Fruit fly (Drosophila melanogaster) whole organism, embryonic: Measurements from ENCODE around the gene Or85a.

Experiments
- Aef1 ChIP-seq: fragments of 200-800 bp; sonication (Bioruptor generic); IDR thresholded peaks from 3 replicates; pipeline ENCODE4 v1.3.6; 2022; ENCODE audit warnings: missing biosample characterization, missing genetic modification characterization
- Atf3 ChIP-seq: fragments of 200-800 bp; sonication (Bioruptor generic); optimal IDR thresholded peaks from 3 replicates; lab custom pipeline; 2016; ENCODE audit warnings: missing biosample characterization, missing genetic modification characterization
- CG10431 ChIP-seq: fragments of 200-800 bp; sonication (Bioruptor generic); optimal IDR thresholded peaks from 3 replicates; lab custom pipeline; 2018; ENCODE audit warnings: missing biosample characterization, mild to moderate bottlenecking, missing genetic modification characterization
- CG10959 ChIP-seq: fragments of 200-800 bp; sonication (Bioruptor generic); IDR thresholded peaks from 2 replicates; pipeline ENCODE4 v1.3.6; 2022; ENCODE audit warnings: missing biosample characterization, missing genetic modification characterization
- CG11398 ChIP-seq: fragments of 200-800 bp; sonication (Bioruptor generic); optimal IDR thresholded peaks from 2 replicates; lab custom pipeline; 2016; ENCODE audit warnings: missing biosample characterization, missing genetic modification characterization
- CG11695 ChIP-seq: fragments of 200-800 bp; sonication (Bioruptor generic); IDR thresholded peaks from 3 replicates; pipeline ENCODE4 v1.3.6; 2022; ENCODE audit warnings: missing biosample characterization, missing genetic modification characterization
- CG12391 ChIP-seq: fragments of 200-800 bp; sonication (Bioruptor generic); optimal IDR thresholded peaks from 3 replicates; lab custom pipeline; 2018; ENCODE audit warnings: missing biosample characterization, mild to moderate bottlenecking, missing genetic modification characterization, moderate library complexity
- CG15696 ChIP-seq: fragments of 200-800 bp; sonication (Bioruptor generic); optimal IDR thresholded peaks from 2 replicates; lab custom pipeline; 2019; ENCODE audit warnings: missing biosample characterization, mild to moderate bottlenecking, missing genetic modification characterization, moderate library complexity
- CG2120 ChIP-seq: fragments of 200-800 bp; sonication (Bioruptor generic); optimal IDR thresholded peaks from 3 replicates; lab custom pipeline; 2016; ENCODE audit warnings: missing biosample characterization, missing genetic modification characterization
- CG30020 ChIP-seq: fragments of 200-800 bp; optimal IDR thresholded peaks from 2 replicates; lab custom pipeline; 2019; ENCODE audit warnings: missing biosample characterization, mild to moderate bottlenecking, missing genetic modification characterization, moderate library complexity
- CG3281 ChIP-seq: fragments of 200-800 bp; sonication (Bioruptor generic); optimal IDR thresholded peaks from 3 replicates; lab custom pipeline; 2017; ENCODE audit warnings: missing biosample characterization, mild to moderate bottlenecking, missing genetic modification characterization
- CG4424 ChIP-seq: fragments of 200-800 bp; sonication (Bioruptor generic); optimal IDR thresholded peaks from 3 replicates; lab custom pipeline; 2016; ENCODE audit warnings: missing biosample characterization, missing genetic modification characterization
- CG4820 ChIP-seq: fragments of 200-800 bp; sonication (Bioruptor generic); optimal IDR thresholded peaks from 3 replicates; lab custom pipeline; 2016; ENCODE audit warnings: missing biosample characterization, missing genetic modification characterization
- CG5180 ChIP-seq: fragments of 200-800 bp; sonication (Bioruptor generic); optimal IDR thresholded peaks from 3 replicates; lab custom pipeline; 2017; ENCODE audit warnings: missing biosample characterization, missing genetic modification characterization, mild to moderate bottlenecking, moderate library complexity, missing genetic modification reagents
- CG6813 ChIP-seq: fragments of 200-800 bp; sonication (Bioruptor generic); optimal IDR thresholded peaks from 2 replicates; lab custom pipeline; 2017; ENCODE audit warnings: missing biosample characterization, missing genetic modification characterization, mild to moderate bottlenecking, moderate library complexity, missing genetic modification reagents
- CG9727 ChIP-seq: fragments of 200-800 bp; sonication (Bioruptor generic); optimal IDR thresholded peaks from 3 replicates; lab custom pipeline; 2017; ENCODE audit warnings: missing biosample characterization, mild to moderate bottlenecking, missing genetic modification characterization
- CHES-1-like ChIP-seq: fragments of 200-800 bp; sonication (Bioruptor generic); optimal IDR thresholded peaks from 2 replicates; lab custom pipeline; 2016; ENCODE audit warnings: missing biosample characterization, missing genetic modification characterization
- CTCF ChIP-seq: fragments of 200-800 bp; sonication (Bioruptor generic); optimal IDR thresholded peaks from 2 replicates; lab custom pipeline; 2017; ENCODE audit warnings: missing biosample characterization, mild to moderate bottlenecking, missing genetic modification characterization, moderate library complexity
- Camta ChIP-seq: fragments of 200-800 bp; sonication (Bioruptor generic); optimal IDR thresholded peaks from 2 replicates; lab custom pipeline; 2016; ENCODE audit warnings: missing biosample characterization, missing genetic modification characterization
- Dbx ChIP-seq: fragments of 200-800 bp; sonication (Bioruptor generic); IDR thresholded peaks from 3 replicates; pipeline ENCODE4 v1.3.6; 2022; ENCODE audit warnings: missing biosample characterization, missing genetic modification characterization
- Deaf1 ChIP-seq: fragments of 200-800 bp; optimal IDR thresholded peaks from 3 replicates; lab custom pipeline; 2019; ENCODE audit warnings: missing biosample characterization, mild to moderate bottlenecking, missing genetic modification characterization, moderate library complexity
- Dek ChIP-seq: fragments of 200-800 bp; sonication (Bioruptor generic); optimal IDR thresholded peaks from 3 replicates; lab custom pipeline; 2019; ENCODE audit warnings: missing biosample characterization, mild to moderate bottlenecking, missing genetic modification characterization, moderate library complexity
- Lhr ChIP-seq: fragments of 200-800 bp; sonication (Bioruptor generic); optimal IDR thresholded peaks from 3 replicates; lab custom pipeline; 2017; ENCODE audit warnings: mild to moderate bottlenecking, missing biosample characterization, missing genetic modification reagents, missing genetic modification characterization
- Meics ChIP-seq: fragments of 200-800 bp; sonication (Bioruptor generic); optimal IDR thresholded peaks from 2 replicates; lab custom pipeline; 2017; ENCODE audit warnings: missing biosample characterization, mild to moderate bottlenecking, missing genetic modification characterization
- Oaz ChIP-seq: fragments of 200-800 bp; sonication (Bioruptor generic); IDR thresholded peaks from 2 replicates; pipeline ENCODE4 v1.3.6; 2022; ENCODE audit warnings: missing biosample characterization, missing genetic modification characterization
- Opbp ChIP-seq: fragments of 200-800 bp; sonication (Bioruptor generic); IDR thresholded peaks from 3 replicates; pipeline ENCODE4 v1.3.6; 2022; ENCODE audit warnings: missing biosample characterization, missing genetic modification characterization; ENCODE audit not compliant: partially characterized antibody
- Rfx ChIP-seq: fragments of 200-800 bp; sonication (Bioruptor generic); IDR thresholded peaks from 2 replicates; pipeline ENCODE4 v1.3.6; 2022; ENCODE audit warnings: missing biosample characterization, missing genetic modification characterization
- Rx ChIP-seq: fragments of 200-800 bp; sonication (Bioruptor generic); IDR thresholded peaks from 2 replicates; pipeline ENCODE4 v1.3.6; 2022; ENCODE audit warnings: missing biosample characterization, missing genetic modification characterization
- Sry-δ ChIP-seq: fragments of 200-800 bp; sonication (Bioruptor generic); optimal IDR thresholded peaks from 2 replicates; lab custom pipeline; 2016; ENCODE audit warnings: missing biosample characterization, missing genetic modification characterization
- ac ChIP-seq: fragments of 200-800 bp; sonication (Bioruptor generic); optimal IDR thresholded peaks from 3 replicates; lab custom pipeline; 2017; ENCODE audit warnings: missing biosample characterization, mild to moderate bottlenecking, missing genetic modification characterization
- bsh ChIP-seq, 2 experiments: fragments of 200-800 bp; sonication (Bioruptor generic); optimal IDR thresholded peaks; 2 replicates each; lab custom pipeline; 2017 to 2018; ENCODE audit warnings: mild to moderate bottlenecking in 2 of 2, missing biosample characterization in 2 of 2, missing genetic modification characterization in 2 of 2, moderate library complexity in 1 of 2
- croc ChIP-seq: fragments of 200-800 bp; sonication (Bioruptor generic); conservative IDR thresholded peaks from 3 replicates; pipeline ENCODE4 v1.3.6; 2022; ENCODE audit warnings: missing biosample characterization, missing genetic modification characterization
- cwo ChIP-seq: fragments of 200-800 bp; sonication (Bioruptor generic); optimal IDR thresholded peaks from 3 replicates; lab custom pipeline; 2017; ENCODE audit warnings: missing biosample characterization, missing genetic modification characterization, mild to moderate bottlenecking, moderate library complexity, missing genetic modification reagents
- fd102C ChIP-seq: fragments of 200-800 bp; sonication (Bioruptor generic); optimal IDR thresholded peaks from 2 replicates; lab custom pipeline; 2018; ENCODE audit warnings: missing biosample characterization, mild to moderate bottlenecking, missing genetic modification characterization, moderate library complexity
- h ChIP-seq: fragments of >200 bp; optimal IDR thresholded peaks from 2 replicates; lab custom pipeline; 2017
- hbn ChIP-seq: fragments of 200-800 bp; sonication (Bioruptor generic); IDR thresholded peaks from 2 replicates; pipeline ENCODE4 v1.3.6; 2022; ENCODE audit warnings: missing biosample characterization, missing genetic modification characterization; ENCODE audit not compliant: partially characterized antibody
- kah ChIP-seq: fragments of 200-800 bp; sonication (Bioruptor generic); optimal IDR thresholded peaks from 2 replicates; lab custom pipeline; 2018; ENCODE audit warnings: missing biosample characterization, mild to moderate bottlenecking, missing genetic modification characterization
- kni ChIP-seq: fragments of 200-800 bp; sonication (Bioruptor generic); optimal IDR thresholded peaks from 3 replicates; lab custom pipeline; 2017; ENCODE audit warnings: mild to moderate bottlenecking, missing biosample characterization, missing genetic modification reagents, missing genetic modification characterization
- nerfin-2 ChIP-seq: fragments of 200-800 bp; sonication (Bioruptor generic); IDR thresholded peaks from 2 replicates; pipeline ENCODE4 v1.3.6; 2022; ENCODE audit warnings: missing biosample characterization, missing genetic modification characterization; ENCODE audit not compliant: partially characterized antibody
- pita ChIP-seq: fragments of 200-800 bp; sonication (Bioruptor generic); optimal IDR thresholded peaks from 2 replicates; lab custom pipeline; 2017; ENCODE audit warnings: missing biosample characterization, mild to moderate bottlenecking, missing genetic modification characterization
- ranshi ChIP-seq: fragments of 200-800 bp; sonication (Bioruptor generic); IDR thresholded peaks from 2 replicates; pipeline ENCODE4 v1.3.6; 2022; ENCODE audit warnings: missing biosample characterization, missing genetic modification characterization
- rib ChIP-seq: fragments of 200-800 bp; sonication (Bioruptor generic); IDR thresholded peaks from 2 replicates; pipeline ENCODE4 v1.3.6; 2022; ENCODE audit warnings: missing biosample characterization, missing genetic modification characterization
- sc ChIP-seq, 3 experiments: fragments of >200 bp in 2 of 3; fragments of 200-800 bp in 1 of 3; sonication (Bioruptor generic) in 1 of 3; optimal IDR thresholded peaks; 2 replicates in 2 of 3; 3 replicates in 1 of 3; lab custom pipeline; 2017; ENCODE audit warnings: mild to moderate bottlenecking in 1 of 3, missing biosample characterization in 1 of 3, missing genetic modification characterization in 1 of 3, missing genetic modification reagents in 1 of 3
- sd ChIP-seq: fragments of 200-800 bp; sonication (Bioruptor generic); optimal IDR thresholded peaks from 3 replicates; lab custom pipeline; 2018; ENCODE audit warnings: missing biosample characterization, mild to moderate bottlenecking, missing genetic modification characterization, moderate library complexity
- tll ChIP-seq, 2 experiments: fragments of 200-800 bp in 1 of 2; fragments of >200 bp in 1 of 2; sonication (Bioruptor generic) in 1 of 2; optimal IDR thresholded peaks; 2 replicates each; lab custom pipeline; 2017 to 2019; ENCODE audit warnings: missing biosample characterization in 2 of 2, missing genetic modification characterization in 2 of 2, mild to moderate bottlenecking in 1 of 2, moderate library complexity in 1 of 2
- tup ChIP-seq: fragments of 200-800 bp; sonication (Bioruptor generic); optimal IDR thresholded peaks from 2 replicates; lab custom pipeline; 2016; ENCODE audit warnings: missing biosample characterization, mild to moderate bottlenecking, missing genetic modification characterization, moderate library complexity
- zen ChIP-seq: fragments of 200-800 bp; sonication (Bioruptor generic); optimal IDR thresholded peaks from 3 replicates; lab custom pipeline; 2018; ENCODE audit warnings: missing biosample characterization, mild to moderate bottlenecking, missing genetic modification characterization, moderate library complexity

Or85a gene

dm6 chr3R:8317709-8318335 is 3.7 kb upstream of the Or85a start (continued):
- TF ChIP-seq sd (peak; percentile 41), CG6813 (GFP tag; lab: Kevin White, UChicago) (peak; percentile 46), Meics (GFP tag; lab: Kevin White, UChicago) (peak; percentile 35), Dbx (no peak), Opbp (GFP tag; lab: Robert Waterston, UW) (0 out of 3 replicates have a peak, but pooled peaks have one; percentile 25), CG2120 (GFP tag; lab: Kevin White, UChicago) (peak; percentile 61), hbn (GFP tag; lab: Robert Waterston, UW) (no peak)

dm6 chr3R:8324016-8324415 is 2.5 kb downstream of the Or85a start, which contains the start of gene CG7443:
Gene CG7443, plus strand, starts transcription at chr3R:8324316.
- no peak for TF ChIP-seq h
- no peak for TF ChIP-seq croc
- TF ChIP-seq ranshi (GFP tag; lab: Robert Waterston, UW): no peak

dm6 chr3R:8326884-8327283 is 5.3 kb downstream of the Or85a start:
- TF ChIP-seq Oaz (GFP tag; lab: Robert Waterston, UW) (no peak), ac (peak; percentile 36), Rx (no peak), CG10959 (GFP tag; lab: Robert Waterston, UW) (no peak), CG30020 (tag; lab: Kevin White, UChicago) (no peak), CG4820 (GFP tag; lab: Kevin White, UChicago) (no peak), pita (GFP tag; lab: Kevin White, UChicago) (no peak), CG3281 (GFP tag; lab: Kevin White, UChicago) (no peak), Rfx (no peak), CG4424 (GFP tag; lab: Kevin White, UChicago) (no peak), CG11695 (GFP tag; lab: Robert Waterston, UW) (no peak), fd102C (GFP tag; lab: Kevin White, UChicago) (peak; percentile 57), CG10431 (GFP tag; lab: Kevin White, UChicago) (no peak), nerfin-2 (no peak), CHES-1-like (no peak), kah (no peak), tll (GFP tag; optimal IDR thresholded peaks at IDR 0.05; lab: Kevin White, UChicago) (peak in 1 of 2 experiments; percentile 85), CG15696 (tag; lab: Kevin White, UChicago) (peak; percentile 39), Lhr (GFP tag; lab: Kevin White, UChicago) (no peak), Dek (tag; lab: Kevin White, UChicago) (no peak), cwo (GFP tag; lab: Kevin White, UChicago) (no peak), bsh (GFP tag; optimal IDR thresholded peaks at IDR 0.05; lab: Kevin White, UChicago) (no peak), CTCF (GFP tag; lab: Kevin White, UChicago) (no peak), Aef1 (no peak), zen (tag; lab: Kevin White, UChicago) (peak; percentile 6), Dbx (no peak), rib (no peak), CG9727 (GFP tag; lab: Kevin White, UChicago) (peak; percentile 20), CG12391 (tag; lab: Kevin White, UChicago) (no peak), sc (optimal IDR thresholded peaks at IDR 0.05; lab: Kevin White, UChicago) (no peak), sc (GFP tag; optimal IDR thresholded peaks at IDR 0.05; lab: Kevin White, UChicago) (no peak), Sry-δ (no peak), Atf3 (no peak), tup (GFP tag; lab: Kevin White, UChicago) (no peak), CG11398 (GFP tag; lab: Kevin White, UChicago) (no peak), Deaf1 (no peak), kni (peak; percentile 23), CG5180 (GFP tag; lab: Kevin White, UChicago) (no peak), Camta (GFP tag; lab: Kevin White, UChicago) (no peak)
- TF ChIP-seq, all 482 proteins: peak for 7
